Fruit fly (Drosophila melanogaster): Measurements from ENCODE around the gene TwdlY.

The TwdlY gene

DNA sequence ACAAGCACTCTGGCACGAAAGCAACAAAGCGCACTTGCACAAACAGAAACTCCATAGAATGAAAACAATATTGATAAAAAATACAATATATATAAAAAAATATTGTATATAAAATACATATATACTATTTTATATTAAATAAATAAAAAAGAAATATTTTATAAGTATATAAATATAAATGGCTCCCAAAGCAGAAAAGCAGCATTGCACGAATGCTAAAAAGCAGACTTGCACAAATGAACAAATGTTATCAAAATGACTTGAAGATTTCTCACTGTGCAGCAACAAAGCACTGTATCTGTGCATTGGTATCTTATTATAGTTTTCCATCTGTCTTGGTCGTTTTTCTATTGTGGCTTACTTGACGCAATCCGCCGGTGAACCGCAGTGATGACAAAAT, 34.0 kb downstream of the TwdlY start (continued):
- TF ChIP-seq Hr51 (GFP tag; optimal IDR thresholded peaks at IDR 0.05) (peak in 1 of 2 experiments; percentile 27), CG1792 (GFP tag; optimal IDR thresholded peaks at IDR 0.05) (no peak), slbo (GFP tag; IDR thresholded peaks at IDR 0.05) (no peak), D19B (GFP tag; optimal IDR thresholded peaks at IDR 0.05) (no peak), CG18764 (GFP tag; optimal IDR thresholded peaks at IDR 0.05) (no peak), Hsf (GFP tag; optimal IDR thresholded peaks at IDR 0.05) (no peak), Hr39 (optimal IDR thresholded peaks at IDR 0.05) (no peak), Dp (GFP tag; optimal IDR thresholded peaks at IDR 0.05) (no peak), pho (GFP tag; optimal IDR thresholded peaks at IDR 0.05) (no peak), unc-4 (GFP tag; IDR thresholded peaks at IDR 0.05; ENCODE audit: partially characterized antibody) (no peak), CG31224 (GFP tag; IDR thresholded peaks at IDR 0.05) (no peak), pita (GFP tag; optimal IDR thresholded peaks at IDR 0.05) (no peak), sisA (GFP tag; IDR thresholded peaks at IDR 0.05) (no peak), ERR (GFP tag; optimal IDR thresholded peaks at IDR 0.05) (no peak), CG18599 (GFP tag; optimal IDR thresholded peaks at IDR 0.05) (no peak), CG32767 (GFP tag; IDR thresholded peaks at IDR 0.05) (no peak), CG3847 (GFP tag; IDR thresholded peaks at IDR 0.05) (no peak), oc (tag; optimal IDR thresholded peaks at IDR 0.05) (peak; percentile 3), pros (GFP tag; optimal IDR thresholded peaks at IDR 0.05) (no peak), jumu (GFP tag; optimal IDR thresholded peaks at IDR 0.05) (no peak), wdn (GFP tag; IDR thresholded peaks at IDR 0.05) (no peak), CHES-1-like (GFP tag; optimal IDR thresholded peaks at IDR 0.05) (no peak), lilli (GFP tag; optimal IDR thresholded peaks at IDR 0.05) (no peak), Abd-B (GFP tag; optimal IDR thresholded peaks at IDR 0.05) (no peak), CG17186 (GFP tag; optimal IDR thresholded peaks at IDR 0.05) (no peak), Ptx1 (GFP tag; IDR thresholded peaks at IDR 0.05) (0 out of 2 replicates have a peak, but pooled peaks have one; percentile 25), nerfin-1 (tag; optimal IDR thresholded peaks at IDR 0.05) (no peak), grn (GFP tag; optimal IDR thresholded peaks at IDR 0.05) (no peak), Fer2 (tag; optimal IDR thresholded peaks at IDR 0.05) (no peak), ttk (GFP tag; IDR thresholded peaks at IDR 0.05) (no peak), onecut (GFP tag; IDR thresholded peaks at IDR 0.05) (no peak), CG5245 (GFP tag; optimal IDR thresholded peaks at IDR 0.05) (no peak), CG17829 (tag; optimal IDR thresholded peaks at IDR 0.05) (peak; percentile 37), vfl (GFP tag; optimal IDR thresholded peaks at IDR 0.05) (no peak), trem (tag; optimal IDR thresholded peaks at IDR 0.05) (no peak), CkIIα-i1 (GFP tag; IDR thresholded peaks at IDR 0.05) (no peak), CG30020 (tag; optimal IDR thresholded peaks at IDR 0.05) (no peak), CG12744 (GFP tag; optimal IDR thresholded peaks at IDR 0.05) (no peak), CG10543 (GFP tag; optimal IDR thresholded peaks at IDR 0.05) (no peak), Dad (GFP tag; optimal IDR thresholded peaks at IDR 0.05) (no peak), Ravus (GFP tag; IDR thresholded peaks at IDR 0.05) (no peak), sqz (GFP tag; optimal IDR thresholded peaks at IDR 0.05) (no peak), CTCF (GFP tag; optimal IDR thresholded peaks at IDR 0.05) (no peak), Poxn (GFP tag; IDR thresholded peaks at IDR 0.05) (no peak), CG15011 (GFP tag; optimal IDR thresholded peaks at IDR 0.05) (no peak), Bdp1 (GFP tag; optimal IDR thresholded peaks at IDR 0.05) (no peak), seq (GFP tag; IDR thresholded peaks at IDR 0.05) (no peak), Sry-β (GFP tag; optimal IDR thresholded peaks at IDR 0.05) (no peak), disco-r (GFP tag; optimal IDR thresholded peaks at IDR 0.05) (no peak), ab (GFP tag; optimal IDR thresholded peaks at IDR 0.05) (no peak), CG13287 (GFP tag; IDR thresholded peaks at IDR 0.05; ENCODE audit: partially characterized antibody) (no peak), eve (GFP tag; optimal IDR thresholded peaks at IDR 0.05) (no peak), insv (GFP tag; optimal IDR thresholded peaks at IDR 0.05) (no peak), tin (GFP tag; optimal IDR thresholded peaks at IDR 0.05) (no peak)

Data from whole organism, embryonic.